Worm (Caenorhabditis elegans) whole organism, L4 larva: Measurements from ENCODE around the gene F23H11.5.

ENCODE experiments used
- R02D3.7 ChIP-seq: fragments of 150-350 bp; sonication (generic microtip); optimal IDR thresholded peaks from 3 replicates; lab custom pipeline; 2014; ENCODE audit warnings: missing biosample characterization, missing genetic modification characterization
- ama-1 ChIP-seq: fragments of 150-350 bp; optimal IDR thresholded peaks from 2 replicates; lab custom pipeline; 2014; ENCODE audit warnings: inconsistent platforms, mixed read lengths
- egl-27 ChIP-seq: sonication (generic microtip); optimal IDR thresholded peaks from 3 replicates; lab custom pipeline; 2017; ENCODE audit warnings: missing biosample characterization, missing genetic modification reagents, missing genetic modification characterization
- fkh-10 ChIP-seq: fragments of 150-350 bp; optimal IDR thresholded peaks from 2 replicates; lab custom pipeline; 2014; ENCODE audit warnings: missing biosample characterization, missing genetic modification reagents, missing genetic modification characterization
- lin-13 ChIP-seq: fragments of 150-350 bp; optimal IDR thresholded peaks from 2 replicates; lab custom pipeline; 2014; ENCODE audit warnings: missing biosample characterization, missing genetic modification reagents, missing genetic modification characterization
- lin-39 ChIP-seq: fragments of 150-350 bp; optimal IDR thresholded peaks from 2 replicates; lab custom pipeline; 2014; ENCODE audit warnings: missing biosample characterization, missing genetic modification reagents, missing genetic modification characterization
- mxl-2 ChIP-seq: fragments of 200-800 bp; sonication (Bioruptor generic); conservative IDR thresholded peaks from 2 replicates; pipeline ENCODE4 v1.3.6; 2022; ENCODE audit warnings: missing genetic modification reagents, missing genetic modification characterization, missing compliant biosample characterization
- nhr-111 ChIP-seq: fragments of 200-800 bp; sonication (Bioruptor generic); optimal IDR thresholded peaks from 2 replicates; lab custom pipeline; 2018; ENCODE audit warnings: mild to moderate bottlenecking, missing genetic modification characterization, missing compliant biosample characterization
- pqm-1 ChIP-seq: sonication (generic microtip); optimal IDR thresholded peaks from 2 replicates; lab custom pipeline; 2017; ENCODE audit warnings: missing biosample characterization, missing genetic modification characterization
- unc-62 ChIP-seq, 3 experiments: fragments of 150-350 bp in 1 of 3; sonication (generic microtip); optimal IDR thresholded peaks in 2 of 3; peaks in 1 of 3; 1 replicate in 1 of 3; 2 replicates in 2 of 3; lab custom pipeline; 2014 to 2017; ENCODE audit warnings: missing biosample characterization in 3 of 3, missing genetic modification characterization in 3 of 3, missing genetic modification reagents in 3 of 3, missing genotype in 1 of 3

DNA sequence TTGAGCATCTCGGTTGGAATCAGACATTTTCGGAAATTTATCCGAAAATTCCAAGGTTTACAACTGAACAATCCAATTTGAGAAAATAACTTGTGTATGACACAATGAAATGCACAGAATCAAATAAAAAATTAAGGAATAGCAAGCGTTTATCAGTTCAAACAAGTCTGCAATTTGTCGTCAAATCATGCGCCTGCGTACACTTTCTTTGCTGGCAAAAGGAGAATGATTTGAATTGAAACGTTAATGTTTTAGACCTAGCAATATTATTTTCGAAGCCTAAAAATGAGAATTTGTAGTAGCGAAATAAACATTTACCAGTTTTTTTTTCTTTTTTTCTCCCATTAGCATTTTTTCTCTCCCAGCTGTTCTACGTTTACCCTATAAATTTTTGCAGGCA lies 40.1 kb upstream of the F23H11.5 start, which contains the start of the genes fbxa-67 and fbxa-11:
- TF ChIP-seq nhr-111 (GFP tag; lab: Kevin White, UChicago) (no peak), R02D3.7 (tag; lab: Kevin White, UChicago) (no peak), unc-62 (GFP tag; optimal IDR thresholded peaks at IDR 0.05 in 1 of 2; lab: Kevin White, UChicago) (no peak), unc-62 (tag; optimal IDR thresholded peaks at IDR 0.05; lab: Kevin White, UChicago) (no peak), ama-1 (lab: Kevin White, UChicago) (no peak), egl-27 (tag; lab: Kevin White, UChicago) (no peak), fkh-10 (no peak), lin-13 (GFP tag; lab: Kevin White, UChicago) (no peak), lin-39 (tag; lab: Kevin White, UChicago) (no peak), mxl-2 (no peak), pqm-1 (tag; lab: Kevin White, UChicago) (no peak)
